Fruit fly (Drosophila melanogaster) whole organism, wandering third instar larva: ENCODE data around the gene kek4.

Source experiments
- Abd-B ChIP-seq: fragments of >200 bp; optimal IDR thresholded peaks from 2 replicates; lab custom pipeline; 2017; ENCODE audit warnings: missing biosample characterization, missing genetic modification characterization
- HLH106 ChIP-seq: fragments of 200-800 bp; optimal IDR thresholded peaks from 3 replicates; lab custom pipeline; 2019; ENCODE audit warnings: missing biosample characterization, mild to moderate bottlenecking, missing genetic modification characterization, moderate library complexity
- br ChIP-seq: fragments of 200-800 bp; sonication (Bioruptor generic); optimal IDR thresholded peaks from 2 replicates; lab custom pipeline; 2016; ENCODE audit warnings: missing biosample characterization, missing genetic modification characterization
- jim ChIP-seq: fragments of 175-275, 200-325 bp; sonication (Bioruptor generic); optimal IDR thresholded peaks from 2 replicates; lab custom pipeline; 2016; ENCODE audit warnings: missing biosample characterization, mild to moderate bottlenecking, missing genetic modification characterization
- pan ChIP-seq: fragments of >200 bp; optimal IDR thresholded peaks from 2 replicates; lab custom pipeline; 2017
- psq ChIP-seq: fragments of 200-800 bp; sonication (Bioruptor generic); optimal IDR thresholded peaks from 3 replicates; lab custom pipeline; 2017; ENCODE audit warnings: missing biosample characterization, mild to moderate bottlenecking, missing genetic modification characterization, moderate library complexity
- sv ChIP-seq: fragments of 200-800 bp; sonication (Bioruptor generic); optimal IDR thresholded peaks from 3 replicates; lab custom pipeline; 2016; ENCODE audit warnings: missing biosample characterization, missing genetic modification characterization
- usp ChIP-seq: fragments of >200 bp; optimal IDR thresholded peaks from 2 replicates; lab custom pipeline; 2017; ENCODE audit warnings: missing biosample characterization, missing genetic modification characterization

DNA sequence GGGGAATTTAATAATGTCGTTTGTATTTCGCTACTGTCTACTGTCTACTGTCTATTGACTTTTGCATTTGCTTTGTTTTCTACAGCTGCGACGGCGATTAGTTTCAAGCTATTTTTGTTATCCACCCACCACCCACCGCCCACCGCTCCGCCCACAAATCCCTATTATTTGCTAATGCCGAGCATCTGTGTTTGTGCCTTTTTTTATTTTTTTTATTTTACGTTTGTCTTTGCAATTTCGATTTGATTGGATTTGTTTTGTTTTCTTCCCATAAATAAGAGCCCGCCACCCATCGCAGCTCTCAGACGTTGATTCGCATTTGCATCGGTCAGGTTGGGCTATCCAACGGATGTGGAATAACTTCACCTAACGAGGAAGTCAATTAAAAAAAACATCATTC lies 21.0 kb upstream of the kek4 start, which contains the start of gene Jhbp14:
- no peak for TF ChIP-seq br (GFP tag; lab: Kevin White, UChicago)
- TF ChIP-seq pan (lab: Kevin White, UChicago), result no peak
- TF ChIP-seq jim, result no peak
- TF ChIP-seq HLH106 (tag; lab: Kevin White, UChicago), result no peak
- no peak for TF ChIP-seq psq (GFP tag; lab: Kevin White, UChicago)
- no peak for TF ChIP-seq sv (GFP tag; lab: Kevin White, UChicago)
- no peak for TF ChIP-seq usp (GFP tag; lab: Kevin White, UChicago)
- TF ChIP-seq Abd-B (GFP tag; lab: Kevin White, UChicago), result no peak
